Worm (Caenorhabditis elegans): ENCODE data around the gene ZK795.2.

DNA sequence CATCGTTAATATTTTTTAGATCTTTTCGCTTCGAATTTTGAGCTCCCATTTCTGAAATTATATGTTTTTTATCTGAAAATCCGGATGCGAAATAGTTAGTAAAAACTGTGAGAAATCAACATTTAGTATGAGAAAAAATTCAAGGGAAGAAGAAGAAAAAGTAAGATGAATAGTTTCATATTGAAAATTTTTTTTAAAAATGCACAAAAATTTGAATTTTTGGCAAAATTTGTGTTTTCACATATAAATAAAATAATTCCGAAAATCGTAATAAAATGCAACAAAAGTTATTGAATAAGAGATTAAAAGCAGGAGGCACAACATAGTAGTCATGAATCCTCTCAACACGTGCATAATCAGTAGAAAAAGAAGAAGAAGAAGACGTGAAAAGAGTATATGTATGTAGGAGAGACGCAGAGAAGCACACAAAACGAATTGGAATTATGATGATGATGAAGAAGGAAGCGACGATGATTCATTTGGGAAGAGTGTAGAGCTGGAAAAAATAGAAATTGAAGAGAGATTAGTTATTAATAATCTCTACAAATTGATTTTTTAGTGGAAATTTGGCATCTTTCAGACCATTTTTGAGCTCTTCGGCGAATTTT is 7.3 kb upstream of the ZK795.2 start, which contains the start of gene eak-7:
- TF ChIP-seq pag-3 (tag; optimal IDR thresholded peaks at IDR 0.05; ENCODE audit: borderline replicate concordance): no peak
- TF ChIP-seq mec-3 (tag; optimal IDR thresholded peaks at IDR 0.05; ENCODE audit: borderline replicate concordance): no peak
